Worm (Caenorhabditis elegans) whole organism, L3 larva: Measurements from ENCODE around the gene fic-1.
A peak's percentile ranks its signal among the peaks of the same experiment; 100 is the strongest.
"Not testable (repeated sequence)": the region's sequence is repeated elsewhere in the genome, so short reads cannot be mapped to it uniquely, and the experiment has no call there.

Source experiments
- R02D3.7 ChIP-seq: fragments of 150-350 bp; optimal IDR thresholded peaks from 2 replicates; lab custom pipeline; 2014; ENCODE audit warnings: missing biosample characterization, missing genetic modification characterization
- ZK546.5 ChIP-seq: sonication (generic microtip); optimal IDR thresholded peaks from 2 replicates; lab custom pipeline; 2017; ENCODE audit warnings: missing biosample characterization, missing genetic modification characterization
- aly-2 ChIP-seq: fragments of 150-350 bp; optimal IDR thresholded peaks from 2 replicates; lab custom pipeline; 2014; ENCODE audit warnings: missing biosample characterization, missing genetic modification characterization
- ceh-82 ChIP-seq: fragments of 150-350 bp; optimal IDR thresholded peaks from 2 replicates; lab custom pipeline; 2014; ENCODE audit warnings: missing biosample characterization, missing genetic modification characterization
- daf-12 ChIP-seq: fragments of 150-350 bp; optimal IDR thresholded peaks from 2 replicates; lab custom pipeline; 2014; ENCODE audit warnings: missing biosample characterization, missing genetic modification reagents, missing genetic modification characterization
- egl-27 ChIP-seq: sonication (generic microtip); optimal IDR thresholded peaks from 4 replicates; lab custom pipeline; 2017; ENCODE audit warnings: missing biosample characterization, missing genetic modification reagents, missing genetic modification characterization
- elt-2 ChIP-seq: sonication (generic microtip); optimal IDR thresholded peaks from 2 replicates; lab custom pipeline; 2016; ENCODE audit warnings: missing genetic modification reagents, mild to moderate bottlenecking, missing genetic modification characterization, missing compliant biosample characterization
- elt-3 ChIP-seq, 3 experiments: fragments of 150-350 bp in 1 of 3; sonication (generic microtip) in 2 of 3; optimal IDR thresholded peaks; 2 replicates in 2 of 3; 4 replicates in 1 of 3; lab custom pipeline; 2014 to 2017; ENCODE audit warnings: missing biosample characterization in 3 of 3, missing genetic modification characterization in 3 of 3
- eor-1 ChIP-seq, 2 experiments: fragments of 150-350 bp; optimal IDR thresholded peaks; 2 replicates each; lab custom pipeline; 2014 to 2018; ENCODE audit warnings: missing biosample characterization in 2 of 2, missing genetic modification characterization in 2 of 2
- fkh-2 ChIP-seq: fragments of 150-350 bp; optimal IDR thresholded peaks from 2 replicates; lab custom pipeline; 2014; ENCODE audit warnings: missing biosample characterization, missing genetic modification reagents, missing genetic modification characterization
- fos-1 ChIP-seq: fragments of 150-350 bp; optimal IDR thresholded peaks from 2 replicates; lab custom pipeline; 2014; ENCODE audit warnings: missing biosample characterization, missing genetic modification characterization
- jun-1 ChIP-seq: fragments of 150-350 bp; optimal IDR thresholded peaks from 2 replicates; lab custom pipeline; 2014; ENCODE audit warnings: missing biosample characterization, missing genetic modification reagents, missing genetic modification characterization
- lin-15B ChIP-seq: fragments of 150-350 bp; optimal IDR thresholded peaks from 2 replicates; lab custom pipeline; 2014; ENCODE audit warnings: missing biosample characterization, missing genetic modification characterization
- lin-39 ChIP-seq: fragments of 150-350 bp; optimal IDR thresholded peaks from 2 replicates; lab custom pipeline; 2018; ENCODE audit warnings: missing biosample characterization, missing genetic modification reagents, missing genetic modification characterization
- lsy-12 ChIP-seq: sonication (generic microtip); optimal IDR thresholded peaks from 2 replicates; lab custom pipeline; 2016; ENCODE audit warnings: mild to moderate bottlenecking, missing genetic modification characterization, missing compliant biosample characterization
- mml-1 ChIP-seq: fragments of 150-350 bp; sonication (generic microtip); optimal IDR thresholded peaks from 3 replicates; lab custom pipeline; 2014; ENCODE audit warnings: missing biosample characterization, missing genetic modification characterization
- nfya-1 ChIP-seq: sonication (generic microtip); optimal IDR thresholded peaks from 2 replicates; lab custom pipeline; 2017; ENCODE audit warnings: missing genetic modification characterization, mild to moderate bottlenecking, missing compliant biosample characterization, antibody characterized with exemption, moderate library complexity; ENCODE audit not compliant: insufficient read depth
- nhr-11 ChIP-seq: fragments of 150-350 bp; optimal IDR thresholded peaks from 2 replicates; lab custom pipeline; 2014; ENCODE audit warnings: missing biosample characterization, missing genetic modification characterization
- nhr-23 ChIP-seq: fragments of 150-350 bp; optimal IDR thresholded peaks from 2 replicates; lab custom pipeline; 2014; ENCODE audit warnings: missing biosample characterization, missing genetic modification reagents, missing genetic modification characterization
- nhr-25 ChIP-seq: sonication (generic microtip); optimal IDR thresholded peaks from 2 replicates; lab custom pipeline; 2017; ENCODE audit warnings: missing biosample characterization, missing genetic modification characterization
- nhr-28 ChIP-seq: fragments of 150-350 bp; optimal IDR thresholded peaks from 2 replicates; lab custom pipeline; 2014; ENCODE audit warnings: missing biosample characterization, missing genetic modification characterization
- nhr-43 ChIP-seq: sonication (generic microtip); optimal IDR thresholded peaks from 2 replicates; lab custom pipeline; 2016; ENCODE audit warnings: mild to moderate bottlenecking, missing genetic modification characterization, missing compliant biosample characterization; ENCODE audit not compliant: poor library complexity, severe bottlenecking
- nhr-67 ChIP-seq: fragments of 150-350 bp; optimal IDR thresholded peaks from 2 replicates; lab custom pipeline; 2014; ENCODE audit warnings: missing biosample characterization, missing genetic modification characterization
- nhr-76 ChIP-seq: fragments of 150-350 bp; sonication (generic microtip); optimal IDR thresholded peaks from 5 replicates; lab custom pipeline; 2014; ENCODE audit warnings: missing biosample characterization, missing genetic modification characterization
- nhr-77 ChIP-seq: fragments of 150-350 bp; optimal IDR thresholded peaks from 2 replicates; lab custom pipeline; 2014; ENCODE audit warnings: missing biosample characterization, missing genetic modification characterization
- pha-4 ChIP-seq: fragments of 150-350 bp; optimal IDR thresholded peaks from 2 replicates; lab custom pipeline; 2014; ENCODE audit warnings: missing biosample characterization, missing genetic modification reagents, missing genetic modification characterization
- pqm-1 ChIP-seq: fragments of 150-350 bp; optimal IDR thresholded peaks from 2 replicates; lab custom pipeline; 2017; ENCODE audit warnings: missing biosample characterization, missing genetic modification characterization, inconsistent platforms
- skn-1 ChIP-seq: fragments of 150-350 bp; optimal IDR thresholded peaks from 2 replicates; lab custom pipeline; 2014; ENCODE audit warnings: missing biosample characterization, missing genetic modification characterization
- tbx-2 ChIP-seq: sonication (generic microtip); optimal IDR thresholded peaks from 2 replicates; lab custom pipeline; 2016; ENCODE audit warnings: mild to moderate bottlenecking, missing genetic modification characterization, missing compliant biosample characterization
- zag-1 ChIP-seq: fragments of 150-350 bp; optimal IDR thresholded peaks from 2 replicates; lab custom pipeline; 2014; ENCODE audit warnings: missing biosample characterization, missing genetic modification characterization
- ztf-11 ChIP-seq: fragments of 150-350 bp; optimal IDR thresholded peaks from 2 replicates; lab custom pipeline; 2014; ENCODE audit warnings: missing biosample characterization, missing genetic modification characterization

The fic-1 gene

DNA sequence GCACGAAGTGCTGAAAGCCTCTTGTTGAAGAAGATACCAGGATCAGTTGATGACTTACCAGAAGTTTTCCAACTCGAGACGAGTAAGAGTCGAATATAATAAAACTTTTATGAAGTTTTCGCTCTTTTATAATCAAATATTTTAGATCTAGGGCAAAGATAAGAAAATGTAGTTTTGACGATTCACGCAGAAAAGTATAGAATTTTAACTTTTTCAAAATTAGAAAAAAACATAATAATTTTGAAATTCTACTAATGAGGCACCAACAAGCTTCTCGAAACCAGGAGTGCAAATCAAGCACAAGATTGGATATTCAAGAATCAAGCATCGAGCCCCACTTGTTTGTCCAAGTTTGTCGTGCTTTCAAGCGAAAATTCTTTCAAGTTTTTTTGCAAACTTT is 11.5 kb downstream of the fic-1 start, which contains the start of gene Y69E1A.1:
Y69E1A.1 (minus strand) TSS at position 101 of the 400 bp plus-strand sequence.
- no peak for TF ChIP-seq nhr-25 (tag; lab: Kevin White, UChicago)
- no peak for TF ChIP-seq daf-12 (tag; lab: Kevin White, UChicago)

DNA sequence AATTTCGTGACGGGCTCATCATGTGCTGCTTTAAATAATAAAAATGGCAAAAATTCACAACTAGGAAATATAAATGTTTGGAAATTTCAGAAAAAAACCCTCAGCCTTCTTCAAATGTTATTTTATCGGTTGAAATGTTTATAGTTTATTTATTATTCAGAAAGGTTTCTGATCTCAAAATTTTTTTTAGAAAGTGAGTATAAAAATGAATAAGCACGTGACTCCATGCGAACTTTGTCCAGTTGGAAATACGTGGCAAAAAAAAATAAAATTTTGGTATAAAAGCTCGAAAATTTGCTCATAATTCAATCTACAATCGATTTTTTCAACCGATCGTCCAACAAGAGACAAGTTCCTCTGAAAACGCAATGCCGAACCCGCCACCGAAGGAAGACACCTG is 12.3 kb downstream of the fic-1 start, which contains the start of gene nsph-3.1:
nsph-3.1 (plus strand) TSS at position 301 of the 400 bp plus-strand sequence.
- no peak for TF ChIP-seq nhr-28 (tag; lab: Kevin White, UChicago)
- no peak for TF ChIP-seq eor-1 (tag; optimal IDR thresholded peaks at IDR 0.05; lab: Kevin White, UChicago)
- no peak for TF ChIP-seq zag-1 (tag; lab: Kevin White, UChicago)
- TF ChIP-seq nhr-11 (tag; lab: Kevin White, UChicago): no peak
- TF ChIP-seq R02D3.7 (tag; lab: Kevin White, UChicago): no peak
- TF ChIP-seq lin-39: no peak
- no peak for TF ChIP-seq nhr-77 (tag; lab: Kevin White, UChicago)
- no peak for TF ChIP-seq lsy-12
- TF ChIP-seq egl-27 (tag; lab: Kevin White, UChicago): no peak
- no peak for TF ChIP-seq skn-1 (tag; lab: Kevin White, UChicago)

DNA sequence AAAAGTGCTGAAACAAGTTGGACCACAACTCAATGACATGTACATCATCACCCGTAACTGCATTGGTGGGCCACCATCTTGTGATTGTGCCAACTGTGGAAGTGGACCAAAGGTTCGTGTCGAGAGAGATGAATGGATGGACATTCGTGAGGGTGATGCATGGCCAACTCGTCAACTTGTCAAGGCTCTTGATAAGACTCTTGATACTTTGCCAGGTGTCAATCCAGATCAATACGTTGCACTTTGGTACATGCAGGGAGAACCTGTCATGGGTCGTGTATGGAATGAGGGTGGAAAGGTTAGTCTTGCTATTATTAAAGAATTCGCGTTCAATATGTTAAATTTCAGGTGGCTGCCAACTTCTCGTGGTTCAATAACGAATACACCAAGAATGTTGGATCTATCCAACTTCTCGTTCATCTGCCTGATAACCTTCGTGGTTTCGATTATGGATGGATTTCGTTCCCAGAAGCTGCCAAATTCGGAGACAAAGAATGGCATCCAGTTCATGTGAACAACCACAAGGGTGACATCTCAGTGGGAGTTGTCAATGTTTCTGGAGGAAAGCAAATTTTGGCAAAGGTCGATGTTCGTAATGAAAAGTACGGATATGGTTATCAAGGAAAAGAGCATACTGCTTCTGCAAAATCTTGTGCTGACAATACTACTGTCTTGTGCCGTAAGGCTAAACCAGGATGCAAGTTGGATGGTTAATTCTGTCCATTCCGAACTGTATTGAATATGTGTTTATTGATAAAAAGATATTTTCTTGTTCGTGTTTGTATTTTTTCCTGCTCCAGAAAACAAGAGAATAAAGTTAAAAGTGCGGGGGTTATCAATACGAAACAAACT is 13.3 kb downstream of the fic-1 start:
- no peak for TF ChIP-seq ceh-82
- TF ChIP-seq nhr-43 (tag; lab: Kevin White, UChicago): peak; percentile 41

DNA sequence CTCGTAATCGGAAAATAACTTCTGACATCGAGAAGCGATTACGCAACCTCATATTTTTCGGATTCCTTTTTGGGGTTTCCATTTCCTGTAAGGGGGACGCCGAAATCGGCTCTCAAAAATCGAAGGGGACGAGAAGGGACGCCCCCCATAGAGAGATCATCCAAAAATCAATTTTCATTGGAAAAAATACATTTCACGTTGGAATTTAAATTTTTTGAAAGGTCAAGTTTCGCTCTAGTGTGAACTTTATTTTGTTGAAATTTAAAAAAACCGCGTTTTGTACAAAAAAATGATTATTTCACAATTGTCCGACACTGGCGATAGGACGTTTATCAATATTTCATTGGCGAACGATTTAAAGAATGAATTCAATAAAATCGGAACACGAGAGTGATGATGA is 14.7 kb downstream of the fic-1 start, which contains the start of gene Y69E1A.3:
Y69E1A.3 (plus strand) TSS at position 301 of the 400 bp plus-strand sequence.
- TF ChIP-seq zag-1 (tag; lab: Kevin White, UChicago): no peak
- TF ChIP-seq nhr-77 (tag; lab: Kevin White, UChicago): no peak
- TF ChIP-seq nhr-76: no peak
- TF ChIP-seq pha-4 (tag; lab: Kevin White, UChicago): no peak
- TF ChIP-seq fos-1 (tag; lab: Kevin White, UChicago): no peak
- no peak for TF ChIP-seq tbx-2 (tag; lab: Kevin White, UChicago)
- no peak for TF ChIP-seq elt-3 (tag; optimal IDR thresholded peaks at IDR 0.05; lab: Kevin White, UChicago)
- TF ChIP-seq ztf-11: no peak
- TF ChIP-seq nhr-67 (tag; lab: Kevin White, UChicago): no peak
- no peak for TF ChIP-seq lin-15B (tag; lab: Kevin White, UChicago)
- TF ChIP-seq jun-1: no peak
- no peak for TF ChIP-seq ZK546.5 (tag; lab: Kevin White, UChicago)
- no peak for TF ChIP-seq mml-1 (tag; lab: Kevin White, UChicago)
- no peak for TF ChIP-seq aly-2 (tag; lab: Kevin White, UChicago)
- TF ChIP-seq elt-2 (tag; lab: Kevin White, UChicago): no peak
- no peak for TF ChIP-seq nhr-25 (tag; lab: Kevin White, UChicago)
- no peak for TF ChIP-seq pqm-1 (tag; lab: Kevin White, UChicago)
- no peak for TF ChIP-seq egl-27 (tag; lab: Kevin White, UChicago)
- no peak for TF ChIP-seq nfya-1 (tag; lab: Kevin White, UChicago)
- TF ChIP-seq nhr-23: no peak

DNA sequence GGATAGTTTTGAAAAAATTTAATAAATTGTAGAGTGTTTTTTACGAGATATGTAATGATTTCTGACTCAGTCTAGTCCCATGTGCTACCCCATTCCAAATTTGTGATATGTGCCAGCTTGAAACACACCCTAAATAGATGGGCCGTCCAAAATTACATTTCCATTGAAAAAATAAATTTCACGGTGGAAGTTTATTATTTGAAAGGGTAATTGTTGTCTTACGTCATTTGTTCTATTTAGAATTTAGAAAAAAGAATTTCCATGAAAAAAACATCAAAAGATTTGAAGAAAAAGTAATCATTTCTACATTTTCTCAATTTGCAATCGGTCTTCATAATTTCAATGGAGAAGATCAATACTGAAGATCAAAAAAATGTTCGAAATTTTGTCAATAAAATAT is 17.7 kb downstream of the fic-1 start, which contains the start of gene Y69E1A.4:
Y69E1A.4 (plus strand) TSS at position 301 of the 400 bp plus-strand sequence.
- not testable (repeated sequence) for TF ChIP-seq fkh-2, ZK546.5, tbx-2 (tag; lab: Kevin White, UChicago)
